Fruit fly (Drosophila melanogaster): Measurements from ENCODE around the gene CG14042.

Gene CG14042

DNA sequence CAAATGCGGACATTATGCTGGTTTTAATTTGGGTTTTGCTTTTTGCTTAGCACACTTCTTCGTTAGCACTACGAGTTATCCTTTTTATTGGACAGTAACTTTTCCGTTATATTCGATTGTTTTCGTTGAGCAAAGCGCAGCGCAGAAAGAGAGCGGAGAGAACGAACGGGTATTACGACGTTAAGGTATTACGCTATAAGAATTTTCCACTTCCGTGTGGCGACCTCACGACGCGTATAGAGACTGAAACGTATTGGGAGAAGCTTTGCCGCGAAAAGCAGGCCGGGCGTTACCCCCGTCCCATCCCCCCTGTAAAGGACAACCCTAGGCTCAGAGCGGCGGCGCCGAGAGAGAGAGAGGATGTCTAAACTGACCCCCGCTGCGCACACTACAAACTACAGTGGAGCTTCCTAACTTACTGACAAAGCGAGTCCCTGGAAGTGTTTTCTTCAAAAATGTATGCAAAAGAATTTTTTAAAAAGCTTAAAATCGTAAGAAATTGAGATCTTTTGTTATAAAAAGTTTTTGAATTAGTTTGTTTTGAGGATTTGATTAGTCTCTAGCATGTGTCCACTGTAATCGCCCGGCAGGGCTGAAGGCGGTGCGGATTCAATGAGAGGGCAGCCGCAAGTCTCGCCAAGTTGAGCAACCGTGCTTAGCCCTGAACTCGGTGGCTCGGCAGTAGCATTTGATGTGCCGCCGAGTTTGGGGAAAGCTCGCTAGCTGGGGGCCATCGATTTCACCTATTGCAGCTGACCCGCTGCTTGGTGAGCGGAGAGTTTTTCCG is 32.6 kb upstream of the CG14042 start (continued):
- TF ChIP-seq Antp (GFP tag; optimal IDR thresholded peaks at IDR 0.05) = peak; percentile 97
- TF ChIP-seq jing (GFP tag; optimal IDR thresholded peaks at IDR 0.05) = peak; percentile 80
- TF ChIP-seq lbe (GFP tag; optimal IDR thresholded peaks at IDR 0.05) = peak; percentile 46
- TF ChIP-seq CG14710 (tag; optimal IDR thresholded peaks at IDR 0.05) = peak; percentile 84
- peak; percentile 71 for TF ChIP-seq fd64A (GFP tag; optimal IDR thresholded peaks at IDR 0.05)
- TF ChIP-seq CG7745 (tag; optimal IDR thresholded peaks at IDR 0.05) = no peak
- TF ChIP-seq vnd (GFP tag; IDR thresholded peaks at IDR 0.05; ENCODE audit: partially characterized antibody) = no peak
- peak; percentile 97 for TF ChIP-seq B-H2 (GFP tag; optimal IDR thresholded peaks at IDR 0.05)
- peak; percentile 86 for TF ChIP-seq onecut (GFP tag; IDR thresholded peaks at IDR 0.05)
- peak; percentile 94 to 96 for TF ChIP-seq Pdp1 (GFP tag; optimal IDR thresholded peaks at IDR 0.05)
- TF ChIP-seq CG1024 (GFP tag; IDR thresholded peaks at IDR 0.05) = peak; percentile 87
- TF ChIP-seq gsb-n (tag; optimal IDR thresholded peaks at IDR 0.05) = peak; percentile 88
- TF ChIP-seq stc (GFP tag; IDR thresholded peaks at IDR 0.05) = peak; percentile 95
- TF ChIP-seq pita (GFP tag; optimal IDR thresholded peaks at IDR 0.05) = no peak
- peak; percentile 84 for TF ChIP-seq btn (GFP tag; optimal IDR thresholded peaks at IDR 0.05)
- TF ChIP-seq Poxn (GFP tag; IDR thresholded peaks at IDR 0.05) = peak; percentile 85
- TF ChIP-seq CG42726 (GFP tag; IDR thresholded peaks at IDR 0.05; ENCODE audit: partially characterized antibody) = no peak
- TF ChIP-seq HLH4C (GFP tag; IDR thresholded peaks at IDR 0.05; ENCODE audit: partially characterized antibody) = no peak
- no peak for TF ChIP-seq mld (GFP tag; IDR thresholded peaks at IDR 0.05; ENCODE audit: partially characterized antibody)
- peak; percentile 96 for TF ChIP-seq Awh (GFP tag; IDR thresholded peaks at IDR 0.05)
- TF ChIP-seq phol (tag; optimal IDR thresholded peaks at IDR 0.05) = peak; percentile 90
- peak; percentile 93 for TF ChIP-seq CG16815 (GFP tag; optimal IDR thresholded peaks at IDR 0.05)
- TF ChIP-seq gt (GFP tag; IDR thresholded peaks at IDR 0.05) = peak; percentile 81
- TF ChIP-seq dati (GFP tag; IDR thresholded peaks at IDR 0.05) = peak; percentile 83
- TF ChIP-seq grau (tag; optimal IDR thresholded peaks at IDR 0.05) = peak; percentile 99
- TF ChIP-seq pfk (GFP tag; optimal IDR thresholded peaks at IDR 0.05) = peak; percentile 50
- TF ChIP-seq CG6813 (GFP tag; optimal IDR thresholded peaks at IDR 0.05) = peak; percentile 94
- TF ChIP-seq ab (GFP tag; optimal IDR thresholded peaks at IDR 0.05) = peak; percentile 85
- TF ChIP-seq repo (GFP tag; optimal IDR thresholded peaks at IDR 0.05) = peak; percentile 94
- TF ChIP-seq Rfx (GFP tag; IDR thresholded peaks at IDR 0.05) = peak; percentile 98
- peak; percentile 96 for TF ChIP-seq jumu (GFP tag; optimal IDR thresholded peaks at IDR 0.05)
- TF ChIP-seq sim (GFP tag; IDR thresholded peaks at IDR 0.05) = peak; percentile 81
- peak; percentile 89 for TF ChIP-seq MBD-R2 (GFP tag; IDR thresholded peaks at IDR 0.05)
- peak; percentile 95 for TF ChIP-seq CG17328 (GFP tag; IDR thresholded peaks at IDR 0.05)
- TF ChIP-seq crc (GFP tag; optimal IDR thresholded peaks at IDR 0.05) = peak; percentile 91
- peak; percentile 96 for TF ChIP-seq CG13296 (GFP tag; optimal IDR thresholded peaks at IDR 0.05)
- peak; percentile 81 for TF ChIP-seq sqz (GFP tag; optimal IDR thresholded peaks at IDR 0.05)
- TF ChIP-seq CG5245 (GFP tag; optimal IDR thresholded peaks at IDR 0.05) = peak; percentile 91
- peak; percentile 91 for TF ChIP-seq Rx (GFP tag; IDR thresholded peaks at IDR 0.05)
- peak; percentile 98 for TF ChIP-seq row (GFP tag; IDR thresholded peaks at IDR 0.05)
- TF ChIP-seq Stat92E (GFP tag; optimal IDR thresholded peaks at IDR 0.05) = no peak
- TF ChIP-seq ci (GFP tag; IDR thresholded peaks at IDR 0.05) = peak; percentile 97
- peak; percentile 81 for TF ChIP-seq Doc2 (GFP tag; IDR thresholded peaks at IDR 0.05)
- peak; percentile 78 for TF ChIP-seq crol (GFP tag; IDR thresholded peaks at IDR 0.05)
- peak; percentile 93 for TF ChIP-seq CG17612 (GFP tag; IDR thresholded peaks at IDR 0.05)
- TF ChIP-seq CG3995 (GFP tag; optimal IDR thresholded peaks at IDR 0.05) = peak; percentile 50
- TF ChIP-seq CG10565 (GFP tag; optimal IDR thresholded peaks at IDR 0.05) = peak; percentile 62
- peak; percentile 69 for TF ChIP-seq Sry-δ (GFP tag; optimal IDR thresholded peaks at IDR 0.05)
- TF ChIP-seq jigr1 (GFP tag; IDR thresholded peaks at IDR 0.05) = peak; percentile 91
